Fruit fly (Drosophila melanogaster): ENCODE measurements around the gene CG18549.
A peak's percentile ranks its signal among the peaks of the same experiment; 100 is the strongest.

The CG18549 gene

dm6 chr3R:12401672-12402296, 47.3 kb upstream of the CG18549 start, which contains the start of gene DNAlig3 (continued):
- no peak for TF ChIP-seq CG14860 (GFP tag; IDR thresholded peaks at IDR 0.05; ENCODE audit: partially characterized antibody)
- peak; percentile 33; the same call in 1 of the 2 replicates for TF ChIP-seq Bgb (GFP tag; IDR thresholded peaks at IDR 0.05; ENCODE audit: partially characterized antibody)
- TF ChIP-seq CG14441 (GFP tag; IDR thresholded peaks at IDR 0.05), result no peak
- no peak for TF ChIP-seq ash1 (GFP tag; optimal IDR thresholded peaks at IDR 0.05)
- no peak for TF ChIP-seq Spps (tag; optimal IDR thresholded peaks at IDR 0.05)
- TF ChIP-seq Ptx1 (GFP tag; IDR thresholded peaks at IDR 0.05), result no peak
- no peak for TF ChIP-seq CG11723 (GFP tag; optimal IDR thresholded peaks at IDR 0.05)
- TF ChIP-seq Hr78 (GFP tag; optimal IDR thresholded peaks at IDR 0.05), result no peak
- TF ChIP-seq Sox102F (GFP tag; optimal IDR thresholded peaks at IDR 0.05), result no peak
- peak; percentile 44 for TF ChIP-seq CG34376 (GFP tag; optimal IDR thresholded peaks at IDR 0.05)
- TF ChIP-seq ato (GFP tag; IDR thresholded peaks at IDR 0.05; ENCODE audit: partially characterized antibody), result no peak
- no peak for TF ChIP-seq ham (GFP tag; IDR thresholded peaks at IDR 0.05)
- no peak for TF ChIP-seq oc (tag; optimal IDR thresholded peaks at IDR 0.05)
- TF ChIP-seq dm (GFP tag; optimal IDR thresholded peaks at IDR 0.05), result peak; percentile 37
- TF ChIP-seq Elba2 (GFP tag; optimal IDR thresholded peaks at IDR 0.05), result no peak
- peak; percentile 60 for TF ChIP-seq Scr (GFP tag; IDR thresholded peaks at IDR 0.05; ENCODE audit: partially characterized antibody)
- TF ChIP-seq CG3065 (GFP tag; optimal IDR thresholded peaks at IDR 0.05), result no peak
- no peak for TF ChIP-seq Abd-B (GFP tag; optimal IDR thresholded peaks at IDR 0.05)
- TF ChIP-seq CG13424 (tag; optimal IDR thresholded peaks at IDR 0.05), result no peak
- no peak for TF ChIP-seq CG3847 (GFP tag; IDR thresholded peaks at IDR 0.05)
- no peak for TF ChIP-seq CG9817 (tag; optimal IDR thresholded peaks at IDR 0.05)
- TF ChIP-seq disco-r (GFP tag; optimal IDR thresholded peaks at IDR 0.05), result no peak
- no peak for TF ChIP-seq phol (tag; optimal IDR thresholded peaks at IDR 0.05)
- no peak for TF ChIP-seq CG12391 (tag; optimal IDR thresholded peaks at IDR 0.05)
- TF ChIP-seq CG3407 (GFP tag; optimal IDR thresholded peaks at IDR 0.05), result no peak
- no peak for TF ChIP-seq yki (optimal IDR thresholded peaks at IDR 0.05)
- TF ChIP-seq trh (GFP tag; optimal IDR thresholded peaks at IDR 0.05), result no peak
- TF ChIP-seq pnt (GFP tag; optimal IDR thresholded peaks at IDR 0.05), result no peak
- no peak for TF ChIP-seq Awh (GFP tag; IDR thresholded peaks at IDR 0.05)
- TF ChIP-seq ERR (GFP tag; optimal IDR thresholded peaks at IDR 0.05), result no peak
- no peak for TF ChIP-seq ttk (GFP tag; IDR thresholded peaks at IDR 0.05)
- TF ChIP-seq wdn (GFP tag; IDR thresholded peaks at IDR 0.05), result no peak
- no peak for TF ChIP-seq insv (GFP tag; optimal IDR thresholded peaks at IDR 0.05)
- no peak for TF ChIP-seq CG7928 (GFP tag; optimal IDR thresholded peaks at IDR 0.05)
- TF ChIP-seq H15 (GFP tag; IDR thresholded peaks at IDR 0.05), result no peak
- TF ChIP-seq wor (GFP tag; IDR thresholded peaks at IDR 0.05), result no peak
- TF ChIP-seq Bdp1 (GFP tag; optimal IDR thresholded peaks at IDR 0.05), result no peak
- peak; percentile 29 for TF ChIP-seq sd (tag; optimal IDR thresholded peaks at IDR 0.05)
- TF ChIP-seq trem (tag; optimal IDR thresholded peaks at IDR 0.05), result peak; percentile 23
- no peak for TF ChIP-seq CG13894 (tag; optimal IDR thresholded peaks at IDR 0.05)
- TF ChIP-seq fu2 (GFP tag; optimal IDR thresholded peaks at IDR 0.05), result no peak
- peak; percentile 22 for TF ChIP-seq Sry-δ (GFP tag; optimal IDR thresholded peaks at IDR 0.05)
- TF ChIP-seq Neu2 (GFP tag; optimal IDR thresholded peaks at IDR 0.05; ENCODE audit: borderline replicate concordance), result no peak
- no peak for TF ChIP-seq lilli (GFP tag; optimal IDR thresholded peaks at IDR 0.05)
- no peak for TF ChIP-seq CG7745 (tag; optimal IDR thresholded peaks at IDR 0.05)
- no peak for TF ChIP-seq kay (GFP tag; optimal IDR thresholded peaks at IDR 0.05)
- no peak for TF ChIP-seq ara (GFP tag; IDR thresholded peaks at IDR 0.05)
- TF ChIP-seq NC2β (GFP tag; optimal IDR thresholded peaks at IDR 0.05), result no peak
- no peak for TF ChIP-seq nom (GFP tag; optimal IDR thresholded peaks at IDR 0.05)
- TF ChIP-seq CG2202 (tag; optimal IDR thresholded peaks at IDR 0.05), result no peak
- TF ChIP-seq schlank (tag; optimal IDR thresholded peaks at IDR 0.05), result no peak

Measured in whole organism, embryonic.